Worm (Caenorhabditis elegans) whole organism, L4 larva: ENCODE results near the gene zfp-2.

Experiments
- D1046.2 ChIP-seq: fragments of 200-800 bp; sonication (Bioruptor generic); IDR thresholded peaks from 2 replicates; pipeline ENCODE4 v1.3.6; 2022; ENCODE audit warnings: missing genetic modification characterization, missing compliant biosample characterization
- F26F4.8 ChIP-seq: fragments of 200-800 bp; sonication (Bioruptor generic); conservative IDR thresholded peaks from 2 replicates; pipeline ENCODE4 v1.3.6; 2022; ENCODE audit warnings: missing genetic modification characterization, missing compliant biosample characterization
- T20F7.1 ChIP-seq: fragments of 200-800 bp; sonication (Bioruptor generic); optimal IDR thresholded peaks from 2 replicates; lab custom pipeline; 2018; ENCODE audit warnings: mild to moderate bottlenecking, missing genetic modification characterization, missing compliant biosample characterization
- T26A8.4 ChIP-seq: fragments of 200-800 bp; sonication (Bioruptor generic); IDR thresholded peaks from 2 replicates; pipeline ENCODE4 v1.3.6; 2022; ENCODE audit warnings: missing genetic modification characterization, missing compliant biosample characterization
- Y48G9A.11 ChIP-seq: fragments of 200-800 bp; sonication (Bioruptor generic); IDR thresholded peaks from 2 replicates; pipeline ENCODE4 v1.3.6; 2022; ENCODE audit warnings: missing genetic modification reagents, missing genetic modification characterization, missing compliant biosample characterization
- Y5F2A.4 ChIP-seq: fragments of 200-800 bp; sonication (Bioruptor generic); optimal IDR thresholded peaks from 2 replicates; lab custom pipeline; 2018; ENCODE audit warnings: mild to moderate bottlenecking, missing genetic modification characterization, missing compliant biosample characterization
- attf-4 ChIP-seq: sonication (generic microtip); optimal IDR thresholded peaks from 3 replicates; lab custom pipeline; 2017; ENCODE audit warnings: missing biosample characterization, missing genetic modification characterization
- ceh-32 ChIP-seq: sonication (generic microtip); optimal IDR thresholded peaks from 2 replicates; lab custom pipeline; 2016; ENCODE audit warnings: mild to moderate bottlenecking, missing genetic modification characterization, missing compliant biosample characterization; ENCODE audit not compliant: poor library complexity
- ceh-62 ChIP-seq: sonication (generic microtip); optimal IDR thresholded peaks from 2 replicates; lab custom pipeline; 2017; ENCODE audit warnings: missing biosample characterization, missing genetic modification characterization
- ces-1 ChIP-seq: fragments of 150-350 bp; sonication (generic microtip); optimal IDR thresholded peaks from 4 replicates; lab custom pipeline; 2014; ENCODE audit warnings: missing biosample characterization, missing genetic modification reagents, missing genetic modification characterization
- cey-2 ChIP-seq: sonication (generic microtip); optimal IDR thresholded peaks from 3 replicates; lab custom pipeline; 2017; ENCODE audit warnings: missing genetic modification characterization, mild to moderate bottlenecking, missing compliant biosample characterization, antibody characterized with exemption, borderline replicate concordance; ENCODE audit not compliant: insufficient read depth
- ctbp-1 ChIP-seq: fragments of 200-800 bp; sonication (Bioruptor generic); IDR thresholded peaks from 2 replicates; pipeline ENCODE4 v1.3.6; 2022; ENCODE audit warnings: missing genetic modification reagents, missing genetic modification characterization, missing compliant biosample characterization
- daf-12 ChIP-seq: fragments of 150-350 bp; optimal IDR thresholded peaks from 2 replicates; lab custom pipeline; 2014; ENCODE audit warnings: missing biosample characterization, missing genetic modification reagents, missing genetic modification characterization
- dmd-6 ChIP-seq: fragments of 200-800 bp; sonication (Bioruptor generic); IDR thresholded peaks from 2 replicates; pipeline ENCODE4 v1.3.6; 2022; ENCODE audit warnings: missing genetic modification reagents, missing genetic modification characterization, missing compliant biosample characterization
- dve-1 ChIP-seq: sonication (generic microtip); optimal IDR thresholded peaks from 2 replicates; lab custom pipeline; 2017; ENCODE audit warnings: antibody characterized with exemption, mild to moderate bottlenecking, missing genetic modification characterization, missing compliant biosample characterization; ENCODE audit not compliant: insufficient read depth
- fkh-10 ChIP-seq: fragments of 150-350 bp; optimal IDR thresholded peaks from 2 replicates; lab custom pipeline; 2014; ENCODE audit warnings: missing biosample characterization, missing genetic modification reagents, missing genetic modification characterization
- hif-1 ChIP-seq, 2 experiments: sonication (generic microtip); optimal IDR thresholded peaks; 2 replicates each; lab custom pipeline; 2016 to 2017; ENCODE audit warnings: missing compliant biosample characterization in 2 of 2, missing genetic modification characterization in 2 of 2, missing genetic modification reagents in 2 of 2, missing genotype in 2 of 2, mild to moderate bottlenecking in 1 of 2
- hlh-11 ChIP-seq: fragments of 200-800 bp; sonication (Bioruptor generic); optimal IDR thresholded peaks from 2 replicates; lab custom pipeline; 2018; ENCODE audit warnings: mild to moderate bottlenecking, missing genetic modification characterization, missing compliant biosample characterization
- hlh-30 ChIP-seq: sonication (generic microtip); optimal IDR thresholded peaks from 2 replicates; lab custom pipeline; 2017; ENCODE audit warnings: antibody characterized with exemption, mild to moderate bottlenecking, missing genetic modification characterization, missing compliant biosample characterization; ENCODE audit not compliant: insufficient read depth
- hmg-1.1 ChIP-seq: fragments of 200-800 bp; sonication (Bioruptor generic); IDR thresholded peaks from 2 replicates; pipeline ENCODE4 v1.3.6; 2022; ENCODE audit warnings: missing genetic modification reagents, missing genetic modification characterization, missing compliant biosample characterization
- lin-29 ChIP-seq: fragments of 200-800 bp; sonication (Bioruptor generic); IDR thresholded peaks from 2 replicates; pipeline ENCODE4 v1.3.6; 2022; ENCODE audit warnings: missing genetic modification reagents, missing genetic modification characterization, missing compliant biosample characterization
- lsy-2 ChIP-seq, 2 experiments: fragments of 150-350 bp in 1 of 2; sonication (generic microtip) in 1 of 2; optimal IDR thresholded peaks; 2 replicates each; lab custom pipeline; 2014 to 2017; ENCODE audit warnings: missing biosample characterization in 2 of 2, missing genetic modification characterization in 2 of 2
- madf-9 ChIP-seq: fragments of 200-800 bp; sonication (Bioruptor generic); conservative IDR thresholded peaks from 2 replicates; pipeline ENCODE4 v1.3.6; 2022; ENCODE audit warnings: missing genetic modification reagents, missing genetic modification characterization, missing compliant biosample characterization
- mdt-29 ChIP-seq: fragments of 200-800 bp; sonication (Bioruptor generic); IDR thresholded peaks from 2 replicates; pipeline ENCODE4 v1.3.6; 2022; ENCODE audit warnings: missing genetic modification reagents, missing genetic modification characterization, missing compliant biosample characterization
- mep-1 ChIP-seq: fragments of 150-350 bp; sonication (generic microtip); optimal IDR thresholded peaks from 3 replicates; lab custom pipeline; 2014; ENCODE audit warnings: missing biosample characterization, missing genetic modification characterization
- mes-2 ChIP-seq: sonication (generic microtip); optimal IDR thresholded peaks from 2 replicates; lab custom pipeline; 2016; ENCODE audit warnings: missing genotype, mild to moderate bottlenecking, missing genetic modification characterization, missing compliant biosample characterization; ENCODE audit not compliant: poor library complexity, severe bottlenecking
- mxl-3 ChIP-seq: fragments of 200-800 bp; sonication (Bioruptor generic); optimal IDR thresholded peaks from 2 replicates; lab custom pipeline; 2018; ENCODE audit warnings: mild to moderate bottlenecking, missing genetic modification characterization, missing compliant biosample characterization
- nhr-102 ChIP-seq: sonication (generic microtip); optimal IDR thresholded peaks from 2 replicates; lab custom pipeline; 2016; ENCODE audit warnings: mild to moderate bottlenecking, missing genetic modification characterization, moderate library complexity, missing compliant biosample characterization
- nhr-111 ChIP-seq: fragments of 200-800 bp; sonication (Bioruptor generic); optimal IDR thresholded peaks from 2 replicates; lab custom pipeline; 2018; ENCODE audit warnings: mild to moderate bottlenecking, missing genetic modification characterization, missing compliant biosample characterization
- nhr-25 ChIP-seq: sonication (generic microtip); optimal IDR thresholded peaks from 2 replicates; lab custom pipeline; 2017; ENCODE audit warnings: missing genetic modification characterization, mild to moderate bottlenecking, missing compliant biosample characterization, antibody characterized with exemption, moderate library complexity, borderline replicate concordance; ENCODE audit not compliant: insufficient read depth
- nhr-28 ChIP-seq: fragments of 150-350 bp; optimal IDR thresholded peaks from 2 replicates; lab custom pipeline; 2014; ENCODE audit warnings: missing biosample characterization, missing genetic modification characterization
- nhr-48 ChIP-seq: sonication (generic microtip); optimal IDR thresholded peaks from 2 replicates; lab custom pipeline; 2016; ENCODE audit warnings: mild to moderate bottlenecking, missing genetic modification characterization, missing compliant biosample characterization
- snpc-4 ChIP-seq: fragments of 150-350 bp; optimal IDR thresholded peaks from 2 replicates; lab custom pipeline; 2014; ENCODE audit warnings: missing biosample characterization, missing genetic modification characterization
- tag-97 ChIP-seq: fragments of 200-800 bp; sonication (Bioruptor generic); IDR thresholded peaks from 2 replicates; pipeline ENCODE4 v1.3.6; 2022; ENCODE audit warnings: missing genetic modification characterization, missing compliant biosample characterization
- tra-1 ChIP-seq: fragments of 200-800 bp; sonication (Bioruptor generic); IDR thresholded peaks from 2 replicates; pipeline ENCODE4 v1.3.6; 2022; ENCODE audit warnings: missing genetic modification reagents, missing genetic modification characterization, missing compliant biosample characterization
- unc-39 ChIP-seq: sonication (generic microtip); optimal IDR thresholded peaks from 2 replicates; lab custom pipeline; 2017; ENCODE audit warnings: missing biosample characterization, missing genetic modification characterization
- zag-1 ChIP-seq: fragments of 150-350 bp; optimal IDR thresholded peaks from 2 replicates; lab custom pipeline; 2014; ENCODE audit warnings: missing biosample characterization, missing genetic modification characterization
- zfp-2 ChIP-seq: sonication (generic microtip); optimal IDR thresholded peaks from 2 replicates; lab custom pipeline; 2016; ENCODE audit warnings: mild to moderate bottlenecking, missing genetic modification characterization, missing compliant biosample characterization
- zfp-3 ChIP-seq: fragments of 200-800 bp; sonication (Bioruptor generic); conservative IDR thresholded peaks from 2 replicates; pipeline ENCODE4 v1.3.6; 2022; ENCODE audit warnings: missing genetic modification reagents, missing genetic modification characterization, missing compliant biosample characterization
- zip-2 ChIP-seq: fragments of 150-350 bp; optimal IDR thresholded peaks from 2 replicates; lab custom pipeline; 2014; ENCODE audit warnings: missing biosample characterization, missing genetic modification characterization
- ztf-11 ChIP-seq: fragments of 150-350 bp; optimal IDR thresholded peaks from 2 replicates; lab custom pipeline; 2014; ENCODE audit warnings: missing biosample characterization, missing genetic modification characterization

The zfp-2 gene

DNA sequence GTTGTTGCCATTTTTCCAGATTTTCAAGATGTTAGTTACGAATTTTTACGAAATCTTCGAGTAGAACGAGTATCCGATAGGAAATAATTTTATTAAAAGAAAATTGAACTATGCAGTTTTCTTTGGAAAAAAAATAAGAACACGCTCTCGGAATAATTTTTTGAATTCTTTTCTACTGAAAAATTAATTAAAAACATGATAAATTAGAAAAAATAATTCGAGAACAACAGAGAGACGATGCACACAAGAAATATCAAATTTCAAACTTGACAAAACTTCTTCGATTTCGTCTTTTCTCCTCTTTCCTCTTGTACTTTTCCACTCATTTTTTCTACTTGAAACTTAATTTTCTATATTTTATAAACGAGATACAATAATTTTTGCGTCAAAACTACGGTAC lies 2.5 kb downstream of the zfp-2 start, which contains the start of gene F35H8.4:
Gene F35H8.4 (minus strand): TSS at position 101 of the 400 bp plus-strand sequence.
- TF ChIP-seq ceh-62 (no peak), lsy-2 (tag; optimal IDR thresholded peaks at IDR 0.05; lab: Kevin White, UChicago) (peak in 1 of 2 experiments; percentile 2)

ce11 chrII:9560895-9561294 lies 3.4 kb downstream of the zfp-2 start:
- TF ChIP-seq snpc-4 (tag; lab: Kevin White, UChicago) (no peak), zfp-3 (no peak), tra-1 (GFP tag; lab: Robert Waterston, UW) (no peak), dmd-6 (GFP tag; lab: Robert Waterston, UW) (0 out of 2 replicates have a peak, but pooled peaks have one; percentile 6), ces-1 (GFP tag; lab: Kevin White, UChicago) (no peak), mdt-29 (no peak), T20F7.1 (GFP tag; lab: Kevin White, UChicago) (peak; percentile 6), nhr-102 (tag; lab: Kevin White, UChicago) (no peak), tag-97 (GFP tag; lab: Robert Waterston, UW) (no peak), unc-39 (no peak), lin-29 (GFP tag; lab: Robert Waterston, UW) (no peak), daf-12 (tag; lab: Kevin White, UChicago) (no peak), Y5F2A.4 (GFP tag; lab: Kevin White, UChicago) (no peak), zag-1 (tag; lab: Kevin White, UChicago) (no peak), nhr-25 (peak; percentile 37), hmg-1.1 (GFP tag; lab: Robert Waterston, UW) (no peak), mep-1 (tag; lab: Kevin White, UChicago) (peak; percentile 15), mxl-3 (GFP tag; lab: Kevin White, UChicago) (no peak), nhr-28 (tag; lab: Kevin White, UChicago) (peak; percentile 64), zfp-2 (tag; lab: Kevin White, UChicago) (no peak), zip-2 (no peak), F26F4.8 (GFP tag; lab: Robert Waterston, UW) (no peak), dve-1 (tag; lab: Kevin White, UChicago) (peak; percentile 5), nhr-111 (GFP tag; lab: Kevin White, UChicago) (no peak), hlh-11 (peak; percentile 15), ztf-11 (tag; lab: Kevin White, UChicago) (no peak), hif-1 (tag; optimal IDR thresholded peaks at IDR 0.05; lab: Kevin White, UChicago) (no peak), nhr-48 (tag; lab: Kevin White, UChicago) (no peak), ceh-32 (tag; lab: Kevin White, UChicago) (no peak), cey-2 (tag; lab: Kevin White, UChicago) (no peak), attf-4 (no peak), ctbp-1 (GFP tag; lab: Robert Waterston, UW) (no peak), lsy-2 (tag; optimal IDR thresholded peaks at IDR 0.05; lab: Kevin White, UChicago) (peak in 1 of 2 experiments; percentile 3), hlh-30 (tag; lab: Kevin White, UChicago) (peak; percentile 42), T26A8.4 (no peak), mes-2 (tag; lab: Kevin White, UChicago) (no peak), Y48G9A.11 (GFP tag; lab: Robert Waterston, UW) (no peak), fkh-10 (GFP tag; lab: Kevin White, UChicago) (no peak), madf-9 (no peak), D1046.2 (GFP tag; lab: Robert Waterston, UW) (no peak)
